Worm (Caenorhabditis elegans): ENCODE results near the gene Y39C12A.9.

ce11 chrIV:12259161-12259870 is at the start of gene Y39C12A.9:
- TF ChIP-seq ztf-11 (tag; optimal IDR thresholded peaks at IDR 0.05), result no peak
- no peak for TF ChIP-seq egl-27 (tag; optimal IDR thresholded peaks at IDR 0.05)
- TF ChIP-seq nhr-77 (tag; optimal IDR thresholded peaks at IDR 0.05), result no peak
- no peak for TF ChIP-seq alr-1 (tag; optimal IDR thresholded peaks at IDR 0.05)
- TF ChIP-seq lin-11 (tag; optimal IDR thresholded peaks at IDR 0.05), result no peak
- TF ChIP-seq lin-13 (GFP tag; optimal IDR thresholded peaks at IDR 0.05), result no peak
- no peak for TF ChIP-seq F13H6.1 (tag; optimal IDR thresholded peaks at IDR 0.05)
- TF ChIP-seq unc-39 (tag; optimal IDR thresholded peaks at IDR 0.05), result no peak
- TF ChIP-seq unc-62 (GFP tag; optimal IDR thresholded peaks at IDR 0.05), result no peak
- no peak for TF ChIP-seq ztf-4 (tag; optimal IDR thresholded peaks at IDR 0.05)
- TF ChIP-seq blmp-1 (tag; optimal IDR thresholded peaks at IDR 0.05; ENCODE audit: insufficient read depth), result no peak
- TF ChIP-seq nhr-11 (tag; optimal IDR thresholded peaks at IDR 0.05), result no peak
- no peak for TF ChIP-seq mdl-1 (tag; optimal IDR thresholded peaks at IDR 0.05)
- no peak for TF ChIP-seq ZK546.5 (tag; optimal IDR thresholded peaks at IDR 0.05)

Data from whole organism, L2 larva.